Fruit fly (Drosophila melanogaster) whole organism, embryonic: Measurements from ENCODE around the gene CG43312.

Experiments
- Ada2b ChIP-seq: fragments of 200-800 bp; sonication (Bioruptor generic); IDR thresholded peaks from 2 replicates; pipeline ENCODE4 v1.3.6; 2022; ENCODE audit warnings: missing biosample characterization, missing genetic modification characterization
- Atf6 ChIP-seq: fragments of 200-800 bp; sonication (Bioruptor generic); IDR thresholded peaks from 2 replicates; pipeline ENCODE4 v1.3.6; 2022; ENCODE audit warnings: missing biosample characterization, missing genetic modification characterization
- Bgb ChIP-seq: fragments of 200-800 bp; sonication (Bioruptor generic); IDR thresholded peaks from 2 replicates; pipeline ENCODE4 v1.3.6; 2022; ENCODE audit warnings: missing biosample characterization, missing genetic modification characterization; ENCODE audit not compliant: partially characterized antibody
- CG10147 ChIP-seq: fragments of 200-800 bp; sonication (Bioruptor generic); optimal IDR thresholded peaks from 2 replicates; lab custom pipeline; 2019; ENCODE audit warnings: missing biosample characterization, mild to moderate bottlenecking, missing genetic modification characterization, moderate library complexity
- CG10431 ChIP-seq: fragments of 200-800 bp; sonication (Bioruptor generic); optimal IDR thresholded peaks from 3 replicates; lab custom pipeline; 2018; ENCODE audit warnings: missing biosample characterization, mild to moderate bottlenecking, missing genetic modification characterization
- CG11085 ChIP-seq: fragments of 200-800 bp; sonication (Bioruptor generic); IDR thresholded peaks from 2 replicates; pipeline ENCODE4 v1.3.6; 2022; ENCODE audit warnings: missing biosample characterization, missing genetic modification characterization
- CG11504 ChIP-seq: fragments of 200-800 bp; sonication (Bioruptor generic); optimal IDR thresholded peaks from 3 replicates; lab custom pipeline; 2019; ENCODE audit warnings: missing biosample characterization, mild to moderate bottlenecking, missing genetic modification characterization, moderate library complexity
- CG11696 ChIP-seq: fragments of 200-800 bp; sonication (Bioruptor generic); IDR thresholded peaks from 2 replicates; pipeline ENCODE4 v1.3.6; 2022; ENCODE audit warnings: missing biosample characterization, missing genetic modification characterization
- CG13424 ChIP-seq: fragments of 200-800 bp; sonication (Bioruptor generic); optimal IDR thresholded peaks from 2 replicates; lab custom pipeline; 2019; ENCODE audit warnings: missing biosample characterization, mild to moderate bottlenecking, missing genetic modification characterization, moderate library complexity
- CG13624 ChIP-seq: fragments of 200-800 bp; sonication (Bioruptor generic); optimal IDR thresholded peaks from 2 replicates; lab custom pipeline; 2016; ENCODE audit warnings: missing biosample characterization, missing genetic modification characterization
- CG14014 ChIP-seq: fragments of 200-800 bp; sonication (Bioruptor generic); IDR thresholded peaks from 2 replicates; pipeline ENCODE4 v1.3.6; 2022; ENCODE audit warnings: missing biosample characterization, missing genetic modification characterization
- CG14710 ChIP-seq: fragments of 200-800 bp; sonication (Bioruptor generic); optimal IDR thresholded peaks from 3 replicates; lab custom pipeline; 2019; ENCODE audit warnings: missing biosample characterization, mild to moderate bottlenecking, missing genetic modification characterization, moderate library complexity
- CG1603 ChIP-seq: fragments of 200-800 bp; sonication (Bioruptor generic); optimal IDR thresholded peaks from 2 replicates; lab custom pipeline; 2019; ENCODE audit warnings: missing biosample characterization, mild to moderate bottlenecking, missing genetic modification characterization, moderate library complexity
- CG17186 ChIP-seq: fragments of 200-800 bp; sonication (Bioruptor generic); optimal IDR thresholded peaks from 3 replicates; lab custom pipeline; 2017; ENCODE audit warnings: missing biosample characterization, missing genetic modification reagents, missing genetic modification characterization
- CG32532 ChIP-seq: fragments of 200-800 bp; sonication (Bioruptor generic); IDR thresholded peaks from 2 replicates; pipeline ENCODE4 v1.3.6; 2022; ENCODE audit warnings: missing biosample characterization, missing genetic modification characterization
- CG3281 ChIP-seq: fragments of 200-800 bp; sonication (Bioruptor generic); optimal IDR thresholded peaks from 3 replicates; lab custom pipeline; 2017; ENCODE audit warnings: missing biosample characterization, mild to moderate bottlenecking, missing genetic modification characterization
- CG42726 ChIP-seq: fragments of 200-800 bp; sonication (Bioruptor generic); IDR thresholded peaks from 2 replicates; pipeline ENCODE4 v1.3.6; 2022; ENCODE audit warnings: missing biosample characterization, missing genetic modification characterization; ENCODE audit not compliant: partially characterized antibody
- CG7357 ChIP-seq: fragments of 200-800 bp; sonication (Bioruptor generic); IDR thresholded peaks from 3 replicates; pipeline ENCODE4 v1.3.6; 2022; ENCODE audit warnings: missing biosample characterization, missing genetic modification characterization
- CG8478 ChIP-seq: fragments of >200 bp; optimal IDR thresholded peaks from 2 replicates; lab custom pipeline; 2018
- CG9727 ChIP-seq: fragments of 200-800 bp; sonication (Bioruptor generic); optimal IDR thresholded peaks from 3 replicates; lab custom pipeline; 2017; ENCODE audit warnings: missing biosample characterization, mild to moderate bottlenecking, missing genetic modification characterization
- CG9932 ChIP-seq: fragments of 200-800 bp; sonication (Bioruptor generic); IDR thresholded peaks from 2 replicates; pipeline ENCODE4 v1.3.6; 2022; ENCODE audit warnings: missing biosample characterization, missing genetic modification characterization
- Camta ChIP-seq: fragments of 200-800 bp; sonication (Bioruptor generic); optimal IDR thresholded peaks from 2 replicates; lab custom pipeline; 2016; ENCODE audit warnings: missing biosample characterization, missing genetic modification characterization
- CrebB ChIP-seq: fragments of 200-800 bp; sonication (Bioruptor generic); optimal IDR thresholded peaks from 3 replicates; lab custom pipeline; 2018; ENCODE audit warnings: missing biosample characterization, mild to moderate bottlenecking, missing genetic modification characterization
- Dip3 ChIP-seq: fragments of 200-800 bp; sonication (Bioruptor generic); optimal IDR thresholded peaks from 3 replicates; lab custom pipeline; 2016; ENCODE audit warnings: missing biosample characterization, missing genetic modification characterization
- Dref ChIP-seq: fragments of 200-800 bp; sonication (Bioruptor generic); IDR thresholded peaks from 2 replicates; pipeline ENCODE4 v1.3.6; 2022; ENCODE audit warnings: missing biosample characterization, missing genetic modification characterization
- GATAe ChIP-seq: fragments of 200-800 bp; sonication (Bioruptor generic); conservative IDR thresholded peaks from 2 replicates; pipeline ENCODE4 v1.3.6; 2022; ENCODE audit warnings: missing biosample characterization, missing genetic modification characterization
- H2.0 ChIP-seq: fragments of 200-800 bp; sonication (Bioruptor generic); IDR thresholded peaks from 2 replicates; pipeline ENCODE4 v1.3.6; 2022; ENCODE audit warnings: missing biosample characterization, missing genetic modification characterization
- HLH4C ChIP-seq: fragments of 200-800 bp; sonication (Bioruptor generic); IDR thresholded peaks from 3 replicates; pipeline ENCODE4 v1.3.6; 2022; ENCODE audit warnings: missing biosample characterization, missing genetic modification characterization; ENCODE audit not compliant: partially characterized antibody
- Hmr ChIP-seq: fragments of 200-800 bp; sonication (Bioruptor generic); optimal IDR thresholded peaks from 3 replicates; lab custom pipeline; 2017; ENCODE audit warnings: mild to moderate bottlenecking, missing biosample characterization, missing genetic modification reagents, missing genetic modification characterization
- Jarid2 ChIP-seq: fragments of 200-800 bp; sonication (Bioruptor generic); optimal IDR thresholded peaks from 3 replicates; lab custom pipeline; 2017; ENCODE audit warnings: mild to moderate bottlenecking, missing biosample characterization, missing genetic modification reagents, missing genetic modification characterization
- Meics ChIP-seq: fragments of 200-800 bp; sonication (Bioruptor generic); optimal IDR thresholded peaks from 2 replicates; lab custom pipeline; 2017; ENCODE audit warnings: missing biosample characterization, mild to moderate bottlenecking, missing genetic modification characterization
- PHDP ChIP-seq: fragments of 200-800 bp; sonication (Bioruptor generic); optimal IDR thresholded peaks from 3 replicates; lab custom pipeline; 2018; ENCODE audit warnings: missing biosample characterization, mild to moderate bottlenecking, missing genetic modification characterization, moderate library complexity
- Rx ChIP-seq: fragments of 200-800 bp; sonication (Bioruptor generic); IDR thresholded peaks from 2 replicates; pipeline ENCODE4 v1.3.6; 2022; ENCODE audit warnings: missing biosample characterization, missing genetic modification characterization
- Sin3A ChIP-seq: fragments of >200 bp; optimal IDR thresholded peaks from 2 replicates; lab custom pipeline; 2018
- Xrp1 ChIP-seq: fragments of 200-800 bp; sonication (Bioruptor generic); IDR thresholded peaks from 2 replicates; pipeline ENCODE4 v1.3.6; 2022; ENCODE audit warnings: missing biosample characterization, missing genetic modification characterization
- ab ChIP-seq: fragments of 200-800 bp; sonication (Bioruptor generic); optimal IDR thresholded peaks from 2 replicates; lab custom pipeline; 2016; ENCODE audit warnings: missing biosample characterization, missing genetic modification characterization
- az2 ChIP-seq: fragments of 200-800 bp; sonication (Bioruptor generic); optimal IDR thresholded peaks from 3 replicates; lab custom pipeline; 2016; ENCODE audit warnings: missing biosample characterization, missing genetic modification characterization
- chinmo ChIP-seq: fragments of 200-800 bp; sonication (Bioruptor generic); IDR thresholded peaks from 4 replicates; pipeline ENCODE4 v1.3.6; 2022; ENCODE audit warnings: missing biosample characterization, missing genetic modification characterization; ENCODE audit not compliant: partially characterized antibody
- crc ChIP-seq: fragments of 200-800 bp; sonication (Bioruptor generic); optimal IDR thresholded peaks from 2 replicates; lab custom pipeline; 2016; ENCODE audit warnings: missing biosample characterization, missing genetic modification characterization
- fd102C ChIP-seq: fragments of 200-800 bp; sonication (Bioruptor generic); optimal IDR thresholded peaks from 2 replicates; lab custom pipeline; 2018; ENCODE audit warnings: missing biosample characterization, mild to moderate bottlenecking, missing genetic modification characterization, moderate library complexity
- ham ChIP-seq: fragments of 200-800 bp; sonication (Bioruptor generic); IDR thresholded peaks from 2 replicates; pipeline ENCODE4 v1.3.6; 2022; ENCODE audit warnings: missing biosample characterization, missing genetic modification characterization
- hbn ChIP-seq: fragments of 200-800 bp; sonication (Bioruptor generic); IDR thresholded peaks from 2 replicates; pipeline ENCODE4 v1.3.6; 2022; ENCODE audit warnings: missing biosample characterization, missing genetic modification characterization; ENCODE audit not compliant: partially characterized antibody
- hth ChIP-seq: fragments of >200 bp; optimal IDR thresholded peaks from 2 replicates; lab custom pipeline; 2017; ENCODE audit warnings: inconsistent platforms
- ken ChIP-seq: fragments of 200-800 bp; sonication (Bioruptor generic); IDR thresholded peaks from 3 replicates; pipeline ENCODE4 v1.3.6; 2022; ENCODE audit warnings: missing biosample characterization, missing genetic modification characterization
- lab ChIP-seq: fragments of 200-800 bp; sonication (Bioruptor generic); optimal IDR thresholded peaks from 3 replicates; lab custom pipeline; 2017; ENCODE audit warnings: missing biosample characterization, missing genetic modification characterization, mild to moderate bottlenecking, moderate library complexity, missing genetic modification reagents
- lbe ChIP-seq: fragments of 200-800 bp; sonication (Bioruptor generic); optimal IDR thresholded peaks from 2 replicates; lab custom pipeline; 2016; ENCODE audit warnings: missing biosample characterization, mild to moderate bottlenecking, missing genetic modification characterization
- odd ChIP-seq: fragments of 200-800 bp; sonication (Bioruptor generic); optimal IDR thresholded peaks from 2 replicates; lab custom pipeline; 2017; ENCODE audit warnings: missing biosample characterization, mild to moderate bottlenecking, missing genetic modification characterization
- rib ChIP-seq: fragments of 200-800 bp; sonication (Bioruptor generic); IDR thresholded peaks from 2 replicates; pipeline ENCODE4 v1.3.6; 2022; ENCODE audit warnings: missing biosample characterization, missing genetic modification characterization
- sna ChIP-seq: fragments of 200-800 bp; sonication (Bioruptor generic); IDR thresholded peaks from 2 replicates; pipeline ENCODE4 v1.3.6; 2022; ENCODE audit warnings: missing biosample characterization, missing genetic modification characterization; ENCODE audit not compliant: partially characterized antibody
- wek ChIP-seq: fragments of 200-800 bp; sonication (Bioruptor generic); optimal IDR thresholded peaks from 3 replicates; lab custom pipeline; 2018; ENCODE audit warnings: missing biosample characterization, mild to moderate bottlenecking, missing genetic modification characterization, moderate library complexity

The CG43312 gene

DNA sequence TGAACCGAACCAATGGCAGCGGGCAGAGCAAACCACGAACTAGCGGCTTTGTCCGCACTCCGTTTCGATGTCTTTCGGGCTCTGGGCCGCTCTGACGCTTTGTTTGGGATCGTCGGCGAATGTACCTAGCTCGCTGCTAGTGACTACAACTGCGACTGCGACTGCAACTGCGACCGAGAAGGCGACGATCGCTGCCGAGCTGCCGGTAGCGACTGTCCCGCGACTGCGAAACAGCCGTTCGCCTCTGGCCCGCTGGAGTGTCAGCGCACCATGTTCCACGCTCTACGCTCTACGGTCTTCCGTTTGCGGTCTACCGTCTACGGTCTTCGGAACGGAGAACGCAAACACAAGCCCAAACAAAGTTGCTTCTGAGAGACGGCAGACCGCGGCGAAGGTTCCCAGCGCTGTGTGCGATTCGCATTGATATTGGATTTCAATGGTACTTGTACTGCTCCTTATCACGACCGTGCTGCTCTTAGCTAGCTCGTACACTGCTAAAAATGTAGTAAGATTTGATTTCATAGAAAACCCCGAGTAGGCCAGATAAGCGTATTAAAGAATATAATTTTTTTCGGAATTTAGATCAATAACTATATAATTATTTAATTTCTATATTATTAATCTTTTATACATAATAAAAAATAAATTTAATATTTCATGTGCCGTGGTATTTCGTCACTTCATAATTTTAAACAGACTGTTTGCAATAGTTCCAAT, 40.3 kb upstream of the CG43312 start, which contains the start of gene laza (continued):
- TF ChIP-seq sna (no peak), Dref (no peak), CG11085 (GFP tag; lab: Robert Waterston, UW) (peak; percentile 22; the same call in 1 of the 2 replicates), CG42726 (GFP tag; lab: Robert Waterston, UW) (no peak), Bgb (peak; percentile 36; the same call in 1 of the 2 replicates), H2.0 (GFP tag; lab: Robert Waterston, UW) (no peak), chinmo (GFP tag; lab: Robert Waterston, UW) (peak; percentile 86; the same call in 3 of the 4 replicates), ken (GFP tag; lab: Robert Waterston, UW) (no peak), CG13624 (no peak), fd102C (GFP tag; lab: Kevin White, UChicago) (no peak), odd (GFP tag; lab: Kevin White, UChicago) (no peak), Camta (no peak), ham (GFP tag; lab: Robert Waterston, UW) (no peak), CG10147 (GFP tag; lab: Kevin White, UChicago) (no peak), CG14014 (0 out of 2 replicates have a peak, but pooled peaks have one; percentile 19), GATAe (GFP tag; lab: Robert Waterston, UW) (peak; percentile 35; the same call in 1 of the 2 replicates), CG14710 (tag; lab: Kevin White, UChicago) (no peak), CG9932 (peak; percentile 25; the same call in 1 of the 2 replicates), HLH4C (0 out of 3 replicates have a peak, but pooled peaks have one; percentile 40), Jarid2 (GFP tag; lab: Kevin White, UChicago) (peak; percentile 50), Hmr (GFP tag; lab: Kevin White, UChicago) (peak; percentile 23), CG11696 (no peak), CG32532 (0 out of 2 replicates have a peak, but pooled peaks have one; percentile 27), CG11504 (tag; lab: Kevin White, UChicago) (peak; percentile 27), Meics (GFP tag; lab: Kevin White, UChicago) (peak; percentile 82), hth (lab: Kevin White, UChicago) (no peak), CrebB (tag; lab: Kevin White, UChicago) (no peak), CG7357 (no peak), wek (GFP tag; lab: Kevin White, UChicago) (no peak), CG1603 (tag; lab: Kevin White, UChicago) (no peak), rib (no peak), lab (GFP tag; lab: Kevin White, UChicago) (peak; percentile 34), CG8478 (lab: Kevin White, UChicago) (no peak), ab (GFP tag; lab: Kevin White, UChicago) (no peak), CG9727 (peak; percentile 2), Atf6 (no peak), Ada2b (GFP tag; lab: Robert Waterston, UW) (no peak), lbe (no peak), CG13424 (tag; lab: Kevin White, UChicago) (no peak), Sin3A (no peak), PHDP (no peak), CG10431 (GFP tag; lab: Kevin White, UChicago) (no peak), az2 (GFP tag; lab: Kevin White, UChicago) (no peak), Rx (GFP tag; lab: Robert Waterston, UW) (no peak), Xrp1 (GFP tag; lab: Robert Waterston, UW) (peak; percentile 11; the same call in 1 of the 2 replicates), hbn (GFP tag; lab: Robert Waterston, UW) (no peak), Dip3 (no peak), crc (GFP tag; lab: Kevin White, UChicago) (no peak), CG17186 (GFP tag; lab: Kevin White, UChicago) (no peak), CG3281 (peak; percentile 7)
